Worm (Caenorhabditis elegans): ENCODE results near the gene C46A5.4.

DNA sequence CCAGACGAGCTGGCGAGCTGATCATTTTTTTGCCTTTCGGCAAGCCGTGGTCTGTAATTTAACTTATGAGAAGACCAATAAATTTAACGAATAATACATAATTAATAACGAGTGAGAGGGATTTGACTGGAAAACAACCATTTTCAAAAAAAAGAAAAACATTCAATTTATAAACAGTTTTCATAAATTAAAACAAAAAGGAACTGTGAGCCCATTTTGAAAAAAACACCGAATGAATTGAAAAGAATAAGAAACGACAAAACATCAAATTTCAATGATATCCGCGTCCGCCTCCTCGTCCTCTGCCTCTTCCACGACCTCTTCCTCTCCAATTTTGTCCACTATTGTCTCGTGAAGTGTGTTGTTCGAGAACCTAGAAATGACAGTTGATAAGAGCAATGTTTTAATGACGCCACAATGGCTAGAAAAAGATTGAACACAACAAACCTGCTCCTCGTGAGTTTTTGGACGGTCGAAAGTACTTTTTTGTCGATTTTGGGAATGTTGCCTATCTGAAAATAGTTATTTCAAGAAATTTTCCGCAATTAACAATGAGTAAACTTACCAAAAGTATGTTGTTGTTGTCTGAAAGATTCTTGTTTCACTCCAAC is 26.8 kb upstream of the C46A5.4 start, which contains the start of gene tag-321:
- TF ChIP-seq tab-1 (GFP tag; IDR thresholded peaks at IDR 0.05) (no peak), cog-1 (tag; optimal IDR thresholded peaks at IDR 0.05) (no peak), ref-1 (GFP tag; conservative IDR thresholded peaks at IDR 0.05) (no peak), ztf-29 (GFP tag; IDR thresholded peaks at IDR 0.05) (no peak), T22C8.4 (GFP tag; IDR thresholded peaks at IDR 0.05) (no peak), med-1 (GFP tag; optimal IDR thresholded peaks at IDR 0.05; ENCODE audit: insufficient read depth) (no peak), klf-2 (GFP tag; conservative IDR thresholded peaks at IDR 0.05) (no peak), ztf-23 (GFP tag; IDR thresholded peaks at IDR 0.05) (no peak)
